Worm (Caenorhabditis elegans) whole organism, L3 larva: Measurements from ENCODE around the gene ZK1098.2.

Source experiments
- R02D3.7 ChIP-seq: fragments of 150-350 bp; optimal IDR thresholded peaks from 2 replicates; lab custom pipeline; 2014; ENCODE audit warnings: missing biosample characterization, missing genetic modification characterization
- ZK546.5 ChIP-seq: sonication (generic microtip); optimal IDR thresholded peaks from 2 replicates; lab custom pipeline; 2017; ENCODE audit warnings: missing biosample characterization, missing genetic modification characterization
- aly-2 ChIP-seq: fragments of 150-350 bp; optimal IDR thresholded peaks from 2 replicates; lab custom pipeline; 2014; ENCODE audit warnings: missing biosample characterization, missing genetic modification characterization
- ama-1 ChIP-seq: fragments of 150-350 bp; optimal IDR thresholded peaks from 2 replicates; lab custom pipeline; 2018
- ceh-16 ChIP-seq: sonication (generic microtip); optimal IDR thresholded peaks from 2 replicates; lab custom pipeline; 2017; ENCODE audit warnings: missing biosample characterization, missing genetic modification characterization
- ceh-28 ChIP-seq: fragments of 150-350 bp; optimal IDR thresholded peaks from 2 replicates; lab custom pipeline; 2014; ENCODE audit warnings: missing biosample characterization, missing genetic modification reagents, missing genetic modification characterization
- ceh-82 ChIP-seq: fragments of 150-350 bp; optimal IDR thresholded peaks from 2 replicates; lab custom pipeline; 2014; ENCODE audit warnings: missing biosample characterization, missing genetic modification characterization
- ceh-9 ChIP-seq: sonication (generic microtip); optimal IDR thresholded peaks from 2 replicates; lab custom pipeline; 2018; ENCODE audit warnings: missing biosample characterization, missing genetic modification characterization
- daf-12 ChIP-seq: fragments of 150-350 bp; optimal IDR thresholded peaks from 2 replicates; lab custom pipeline; 2014; ENCODE audit warnings: missing biosample characterization, missing genetic modification reagents, missing genetic modification characterization
- egl-27 ChIP-seq: sonication (generic microtip); optimal IDR thresholded peaks from 4 replicates; lab custom pipeline; 2017; ENCODE audit warnings: missing biosample characterization, missing genetic modification reagents, missing genetic modification characterization
- egl-5 ChIP-seq: fragments of 150-350 bp; optimal IDR thresholded peaks from 2 replicates; lab custom pipeline; 2017; ENCODE audit warnings: missing biosample characterization, missing genetic modification reagents, missing genetic modification characterization, inconsistent platforms
- elt-1 ChIP-seq: fragments of 150-350 bp; optimal IDR thresholded peaks from 2 replicates; lab custom pipeline; 2014; ENCODE audit warnings: missing biosample characterization, missing genetic modification characterization
- elt-2 ChIP-seq: sonication (generic microtip); optimal IDR thresholded peaks from 2 replicates; lab custom pipeline; 2016; ENCODE audit warnings: missing genetic modification reagents, mild to moderate bottlenecking, missing genetic modification characterization, missing compliant biosample characterization
- elt-3 ChIP-seq, 3 experiments: fragments of 150-350 bp in 1 of 3; sonication (generic microtip) in 2 of 3; optimal IDR thresholded peaks; 2 replicates in 2 of 3; 4 replicates in 1 of 3; lab custom pipeline; 2014 to 2017; ENCODE audit warnings: missing biosample characterization in 3 of 3, missing genetic modification characterization in 3 of 3
- eor-1 ChIP-seq, 2 experiments: fragments of 150-350 bp; optimal IDR thresholded peaks; 2 replicates each; lab custom pipeline; 2014 to 2018; ENCODE audit warnings: missing biosample characterization in 2 of 2, missing genetic modification characterization in 2 of 2
- fkh-2 ChIP-seq: fragments of 150-350 bp; optimal IDR thresholded peaks from 2 replicates; lab custom pipeline; 2014; ENCODE audit warnings: missing biosample characterization, missing genetic modification reagents, missing genetic modification characterization
- fos-1 ChIP-seq: fragments of 150-350 bp; optimal IDR thresholded peaks from 2 replicates; lab custom pipeline; 2014; ENCODE audit warnings: missing biosample characterization, missing genetic modification characterization
- hmg-11 ChIP-seq: sonication (generic microtip); optimal IDR thresholded peaks from 2 replicates; lab custom pipeline; 2016; ENCODE audit warnings: missing genetic modification characterization, missing compliant biosample characterization
- jun-1 ChIP-seq: fragments of 150-350 bp; optimal IDR thresholded peaks from 2 replicates; lab custom pipeline; 2014; ENCODE audit warnings: missing biosample characterization, missing genetic modification reagents, missing genetic modification characterization
- lin-15B ChIP-seq: fragments of 150-350 bp; optimal IDR thresholded peaks from 2 replicates; lab custom pipeline; 2014; ENCODE audit warnings: missing biosample characterization, missing genetic modification characterization
- lin-39 ChIP-seq: fragments of 150-350 bp; optimal IDR thresholded peaks from 2 replicates; lab custom pipeline; 2018; ENCODE audit warnings: missing biosample characterization, missing genetic modification reagents, missing genetic modification characterization
- lsy-12 ChIP-seq: sonication (generic microtip); optimal IDR thresholded peaks from 2 replicates; lab custom pipeline; 2016; ENCODE audit warnings: mild to moderate bottlenecking, missing genetic modification characterization, missing compliant biosample characterization
- mdl-1 ChIP-seq: fragments of 150-350 bp; optimal IDR thresholded peaks from 2 replicates; lab custom pipeline; 2014; ENCODE audit warnings: missing biosample characterization, missing genetic modification characterization
- mml-1 ChIP-seq: fragments of 150-350 bp; sonication (generic microtip); optimal IDR thresholded peaks from 3 replicates; lab custom pipeline; 2014; ENCODE audit warnings: missing biosample characterization, missing genetic modification characterization
- nfya-1 ChIP-seq: sonication (generic microtip); optimal IDR thresholded peaks from 2 replicates; lab custom pipeline; 2017; ENCODE audit warnings: missing genetic modification characterization, mild to moderate bottlenecking, missing compliant biosample characterization, antibody characterized with exemption, moderate library complexity; ENCODE audit not compliant: insufficient read depth
- nhr-11 ChIP-seq: fragments of 150-350 bp; optimal IDR thresholded peaks from 2 replicates; lab custom pipeline; 2014; ENCODE audit warnings: missing biosample characterization, missing genetic modification characterization
- nhr-12 ChIP-seq: fragments of 150-350 bp; optimal IDR thresholded peaks from 2 replicates; lab custom pipeline; 2014; ENCODE audit warnings: missing biosample characterization, missing genetic modification characterization
- nhr-23 ChIP-seq: fragments of 150-350 bp; optimal IDR thresholded peaks from 2 replicates; lab custom pipeline; 2014; ENCODE audit warnings: missing biosample characterization, missing genetic modification reagents, missing genetic modification characterization
- nhr-237 ChIP-seq: fragments of 150-350 bp; optimal IDR thresholded peaks from 2 replicates; lab custom pipeline; 2014; ENCODE audit warnings: missing biosample characterization, missing genetic modification characterization
- nhr-25 ChIP-seq: sonication (generic microtip); optimal IDR thresholded peaks from 2 replicates; lab custom pipeline; 2017; ENCODE audit warnings: missing biosample characterization, missing genetic modification characterization
- nhr-28 ChIP-seq: fragments of 150-350 bp; optimal IDR thresholded peaks from 2 replicates; lab custom pipeline; 2014; ENCODE audit warnings: missing biosample characterization, missing genetic modification characterization
- nhr-43 ChIP-seq: sonication (generic microtip); optimal IDR thresholded peaks from 2 replicates; lab custom pipeline; 2016; ENCODE audit warnings: mild to moderate bottlenecking, missing genetic modification characterization, missing compliant biosample characterization; ENCODE audit not compliant: poor library complexity, severe bottlenecking
- nhr-67 ChIP-seq: fragments of 150-350 bp; optimal IDR thresholded peaks from 2 replicates; lab custom pipeline; 2014; ENCODE audit warnings: missing biosample characterization, missing genetic modification characterization
- nhr-76 ChIP-seq: fragments of 150-350 bp; sonication (generic microtip); optimal IDR thresholded peaks from 5 replicates; lab custom pipeline; 2014; ENCODE audit warnings: missing biosample characterization, missing genetic modification characterization
- nhr-77 ChIP-seq: fragments of 150-350 bp; optimal IDR thresholded peaks from 2 replicates; lab custom pipeline; 2014; ENCODE audit warnings: missing biosample characterization, missing genetic modification characterization
- pha-4 ChIP-seq: fragments of 150-350 bp; optimal IDR thresholded peaks from 2 replicates; lab custom pipeline; 2014; ENCODE audit warnings: missing biosample characterization, missing genetic modification reagents, missing genetic modification characterization
- pqm-1 ChIP-seq: fragments of 150-350 bp; optimal IDR thresholded peaks from 2 replicates; lab custom pipeline; 2017; ENCODE audit warnings: missing biosample characterization, missing genetic modification characterization, inconsistent platforms
- sea-2 ChIP-seq: fragments of 150-350 bp; sonication (generic microtip); optimal IDR thresholded peaks from 4 replicates; lab custom pipeline; 2014; ENCODE audit warnings: missing biosample characterization, missing genetic modification reagents, missing genetic modification characterization
- skn-1 ChIP-seq: fragments of 150-350 bp; optimal IDR thresholded peaks from 2 replicates; lab custom pipeline; 2014; ENCODE audit warnings: missing biosample characterization, missing genetic modification characterization
- snpc-4 ChIP-seq: fragments of 150-350 bp; optimal IDR thresholded peaks from 2 replicates; lab custom pipeline; 2014; ENCODE audit warnings: missing biosample characterization, missing genetic modification characterization
- tbx-2 ChIP-seq: sonication (generic microtip); optimal IDR thresholded peaks from 2 replicates; lab custom pipeline; 2016; ENCODE audit warnings: mild to moderate bottlenecking, missing genetic modification characterization, missing compliant biosample characterization
- unc-39 ChIP-seq: sonication (generic microtip); optimal IDR thresholded peaks from 4 replicates; lab custom pipeline; 2017; ENCODE audit warnings: missing biosample characterization, missing genetic modification characterization
- unc-62 ChIP-seq: fragments of 150-350 bp; sonication (generic microtip); optimal IDR thresholded peaks from 4 replicates; lab custom pipeline; 2014; ENCODE audit warnings: missing biosample characterization, missing genetic modification reagents, missing genetic modification characterization
- zag-1 ChIP-seq: fragments of 150-350 bp; optimal IDR thresholded peaks from 2 replicates; lab custom pipeline; 2014; ENCODE audit warnings: missing biosample characterization, missing genetic modification characterization
- ztf-11 ChIP-seq: fragments of 150-350 bp; optimal IDR thresholded peaks from 2 replicates; lab custom pipeline; 2014; ENCODE audit warnings: missing biosample characterization, missing genetic modification characterization
- ztf-4 ChIP-seq: fragments of 150-350 bp; optimal IDR thresholded peaks from 2 replicates; lab custom pipeline; 2014; ENCODE audit warnings: missing biosample characterization, missing genetic modification characterization

ZK1098.2 gene

ce11 chrIII:9513569-9513968 is 15.4 kb upstream of the ZK1098.2 start, which contains the start of gene F55H2.8:
Gene F55H2.8 (plus strand): TSS chrIII:9513869.
- TF ChIP-seq pha-4 (tag; lab: Kevin White, UChicago): no peak
- TF ChIP-seq tbx-2: no peak
- TF ChIP-seq nhr-23: peak; percentile 17
- no peak for TF ChIP-seq fkh-2 (tag; lab: Kevin White, UChicago)
- TF ChIP-seq ceh-28 (tag; lab: Kevin White, UChicago): no peak
- no peak for TF ChIP-seq nhr-25 (tag; lab: Kevin White, UChicago)
- no peak for TF ChIP-seq lsy-12

- TF ChIP-seq aly-2 (tag; lab: Kevin White, UChicago) (no peak), egl-27 (tag; lab: Kevin White, UChicago) (no peak), ceh-16 (tag; lab: Kevin White, UChicago) (no peak), nhr-23 (no peak), R02D3.7 (tag; lab: Kevin White, UChicago) (no peak), sea-2 (GFP tag; lab: Kevin White, UChicago) (no peak), hmg-11 (tag; lab: Kevin White, UChicago) (no peak), lin-39 (tag; lab: Kevin White, UChicago) (no peak), nhr-25 (tag; lab: Kevin White, UChicago) (no peak), zag-1 (tag; lab: Kevin White, UChicago) (no peak), nhr-28 (tag; lab: Kevin White, UChicago) (no peak), elt-1 (no peak), elt-2 (no peak), ceh-9 (no peak), ztf-4 (tag; lab: Kevin White, UChicago) (no peak)
Measured at ce11 chrIII:9516148-9516547, 12.8 kb upstream of the ZK1098.2 start, which contains the start of gene F55H2.7. Gene F55H2.7 (minus strand): TSS chrIII:9516248.

ce11 chrIII:9521410-9522090 is 7.4 kb upstream of the ZK1098.2 start, which contains the start of the genes clu-1 and prp-40:
Gene clu-1 (minus strand): TSS chrIII:9521460.
Gene prp-40 (plus strand): TSS chrIII:9522075.
- TF ChIP-seq egl-5 (tag; lab: Kevin White, UChicago) (peak; percentile 72), ZK546.5 (tag; lab: Kevin White, UChicago) (no peak), egl-27 (tag; lab: Kevin White, UChicago) (peak; percentile 71), hmg-11 (tag; lab: Kevin White, UChicago) (peak; percentile 83), ceh-82 (tag; lab: Kevin White, UChicago) (peak; percentile 57), fos-1 (tag; lab: Kevin White, UChicago) (no peak), pqm-1 (tag; lab: Kevin White, UChicago) (peak; percentile 74), nhr-67 (tag; lab: Kevin White, UChicago) (no peak), elt-1 (peak; percentile 36), nfya-1 (tag; lab: Kevin White, UChicago) (peak; percentile 91), daf-12 (no peak), mml-1 (tag; lab: Kevin White, UChicago) (no peak), ztf-11 (tag; lab: Kevin White, UChicago) (no peak), nhr-28 (tag; lab: Kevin White, UChicago) (no peak), R02D3.7 (tag; lab: Kevin White, UChicago) (peak; percentile 77), pha-4 (tag; lab: Kevin White, UChicago) (peak; percentile 93), snpc-4 (peak; percentile 90), nhr-237 (no peak), nhr-11 (peak; percentile 63), sea-2 (GFP tag; lab: Kevin White, UChicago) (no peak), fkh-2 (tag; lab: Kevin White, UChicago) (no peak), ceh-9 (no peak), nhr-77 (tag; lab: Kevin White, UChicago) (no peak), elt-3 (tag; optimal IDR thresholded peaks at IDR 0.05; lab: Kevin White, UChicago) (no peak), nhr-23 (peak; percentile 93), lin-15B (peak; percentile 98), ceh-28 (tag; lab: Kevin White, UChicago) (peak; percentile 76), elt-2 (peak; percentile 69), zag-1 (tag; lab: Kevin White, UChicago) (peak; percentile 35), unc-62 (GFP tag; lab: Kevin White, UChicago) (no peak), skn-1 (tag; lab: Kevin White, UChicago) (peak; percentile 56), lin-39 (tag; lab: Kevin White, UChicago) (peak; percentile 90), lsy-12 (peak; percentile 80), unc-39 (tag; lab: Kevin White, UChicago) (no peak), tbx-2 (peak; percentile 62), nhr-43 (peak; percentile 75), nhr-12 (tag; lab: Kevin White, UChicago) (no peak), eor-1 (tag; optimal IDR thresholded peaks at IDR 0.05; lab: Kevin White, UChicago) (no peak), ceh-16 (tag; lab: Kevin White, UChicago) (no peak), aly-2 (tag; lab: Kevin White, UChicago) (no peak), ama-1 (lab: Kevin White, UChicago) (no peak), mdl-1 (no peak), ztf-4 (tag; lab: Kevin White, UChicago) (peak; percentile 50), jun-1 (peak; percentile 80), nhr-76 (tag; lab: Kevin White, UChicago) (no peak)
